Worm (Caenorhabditis elegans) whole organism, L1 larva: ENCODE data around the gene ZK1098.12.

Experiments used
- C04F5.9 ChIP-seq: sonication (generic microtip); optimal IDR thresholded peaks from 2 replicates; lab custom pipeline; 2016; ENCODE audit warnings: missing genetic modification characterization, missing compliant biosample characterization
- C16A3.4 ChIP-seq: fragments of 150-350 bp; optimal IDR thresholded peaks from 2 replicates; lab custom pipeline; 2014; ENCODE audit warnings: missing biosample characterization, missing genetic modification characterization
- C34B4.2 ChIP-seq: sonication (generic microtip); optimal IDR thresholded peaks from 2 replicates; lab custom pipeline; 2017; ENCODE audit warnings: mild to moderate bottlenecking, missing genetic modification characterization, missing compliant biosample characterization
- F16B12.6 ChIP-seq: fragments of 150-350 bp; optimal IDR thresholded peaks from 2 replicates; lab custom pipeline; 2014; ENCODE audit warnings: missing biosample characterization, missing genetic modification characterization
- alr-1 ChIP-seq: fragments of 200-800 bp; sonication (Bioruptor generic); optimal IDR thresholded peaks from 2 replicates; lab custom pipeline; 2018; ENCODE audit warnings: borderline replicate concordance, mild to moderate bottlenecking, missing genetic modification characterization, missing compliant biosample characterization
- aly-2 ChIP-seq: fragments of 150-350 bp; optimal IDR thresholded peaks from 2 replicates; lab custom pipeline; 2014; ENCODE audit warnings: missing biosample characterization, missing genetic modification characterization
- ama-1 ChIP-seq: fragments of 150-350 bp; optimal IDR thresholded peaks from 2 replicates; lab custom pipeline; 2014
- blmp-1 ChIP-seq: fragments of 150-350 bp; optimal IDR thresholded peaks from 2 replicates; lab custom pipeline; 2014; ENCODE audit warnings: missing biosample characterization, missing genetic modification characterization
- ceh-63 ChIP-seq: fragments of 200-800 bp; sonication (Bioruptor generic); optimal IDR thresholded peaks from 2 replicates; lab custom pipeline; 2018; ENCODE audit warnings: mild to moderate bottlenecking, missing genetic modification characterization, missing compliant biosample characterization
- ceh-8 ChIP-seq: fragments of 200-800 bp; sonication (Bioruptor generic); optimal IDR thresholded peaks from 2 replicates; lab custom pipeline; 2018; ENCODE audit warnings: mild to moderate bottlenecking, missing genetic modification characterization, moderate library complexity, missing compliant biosample characterization
- ceh-82 ChIP-seq, 3 experiments: fragments of 150-350 bp in 1 of 3; sonication (generic microtip) in 2 of 3; optimal IDR thresholded peaks; 2 replicates each; lab custom pipeline; 2014 to 2017; ENCODE audit warnings: missing biosample characterization in 3 of 3, missing genetic modification characterization in 3 of 3
- ceh-88 ChIP-seq: fragments of 200-800 bp; sonication (Bioruptor generic); IDR thresholded peaks from 2 replicates; pipeline ENCODE4 v1.3.6; 2022; ENCODE audit warnings: missing genetic modification characterization, missing compliant biosample characterization
- ceh-90 ChIP-seq: sonication (generic microtip); optimal IDR thresholded peaks from 2 replicates; lab custom pipeline; 2016; ENCODE audit warnings: missing genetic modification characterization, missing compliant biosample characterization
- dpl-1 ChIP-seq, 3 experiments: fragments of 150-350 bp in 2 of 3; sonication (generic microtip) in 1 of 3; optimal IDR thresholded peaks; 2 replicates each; lab custom pipeline; 2014 to 2017; ENCODE audit warnings: missing biosample characterization in 3 of 3, missing genetic modification characterization in 3 of 3, missing genetic modification reagents in 3 of 3
- dsc-1 ChIP-seq: sonication (generic microtip); optimal IDR thresholded peaks from 2 replicates; lab custom pipeline; 2016; ENCODE audit warnings: mild to moderate bottlenecking, missing genetic modification characterization, missing compliant biosample characterization
- efl-3 ChIP-seq: fragments of 200-800 bp; sonication (Bioruptor generic); optimal IDR thresholded peaks from 2 replicates; lab custom pipeline; 2018; ENCODE audit warnings: mild to moderate bottlenecking, missing genetic modification characterization, missing compliant biosample characterization
- egl-13 ChIP-seq: sonication (generic microtip); optimal IDR thresholded peaks from 2 replicates; lab custom pipeline; 2016; ENCODE audit warnings: missing genotype, missing genetic modification reagents, missing genetic modification characterization, missing compliant biosample characterization
- elt-2 ChIP-seq: sonication (generic microtip); optimal IDR thresholded peaks from 2 replicates; lab custom pipeline; 2016; ENCODE audit warnings: missing genetic modification characterization, mild to moderate bottlenecking, inconsistent platforms, missing compliant biosample characterization, missing genetic modification reagents
- ets-5 ChIP-seq: fragments of 200-800 bp; sonication (Bioruptor generic); IDR thresholded peaks from 2 replicates; pipeline ENCODE4 v1.3.6; 2022; ENCODE audit warnings: missing genetic modification characterization, missing compliant biosample characterization
- fkh-8 ChIP-seq: sonication (generic microtip); optimal IDR thresholded peaks from 2 replicates; lab custom pipeline; 2016; ENCODE audit warnings: mild to moderate bottlenecking, missing genetic modification characterization, missing compliant biosample characterization
- fos-1 ChIP-seq: fragments of 150-350 bp; optimal IDR thresholded peaks from 2 replicates; lab custom pipeline; 2014; ENCODE audit warnings: missing biosample characterization, missing genetic modification characterization
- grh-1 ChIP-seq: fragments of 200-800 bp; sonication (Bioruptor generic); IDR thresholded peaks from 2 replicates; pipeline ENCODE4 v1.3.6; 2022; ENCODE audit warnings: missing genetic modification reagents, missing genetic modification characterization, missing compliant biosample characterization
- hlh-17 ChIP-seq: fragments of 200-800 bp; sonication (Bioruptor generic); optimal IDR thresholded peaks from 2 replicates; lab custom pipeline; 2018; ENCODE audit warnings: missing genetic modification characterization, mild to moderate bottlenecking, missing compliant biosample characterization, moderate library complexity, borderline replicate concordance
- isw-1 ChIP-seq: fragments of 200-800 bp; sonication (Bioruptor generic); IDR thresholded peaks from 2 replicates; pipeline ENCODE4 v1.3.6; 2022; ENCODE audit warnings: missing genetic modification characterization, missing compliant biosample characterization
- lin-13 ChIP-seq: fragments of 150-350 bp; optimal IDR thresholded peaks from 2 replicates; lab custom pipeline; 2014; ENCODE audit warnings: missing biosample characterization, missing genetic modification reagents, missing genetic modification characterization
- lin-14 ChIP-seq: fragments of 200-800 bp; sonication (Bioruptor generic); optimal IDR thresholded peaks from 2 replicates; lab custom pipeline; 2018; ENCODE audit warnings: mild to moderate bottlenecking, missing genetic modification characterization, moderate library complexity, missing compliant biosample characterization
- lin-35 ChIP-seq, 2 experiments: fragments of 150-350 bp; optimal IDR thresholded peaks; 2 replicates each; lab custom pipeline; 2014; ENCODE audit warnings: missing biosample characterization in 2 of 2, missing genetic modification characterization in 2 of 2, missing genetic modification reagents in 2 of 2
- lin-39 ChIP-seq: fragments of 150-350 bp; optimal IDR thresholded peaks from 2 replicates; lab custom pipeline; 2014; ENCODE audit warnings: missing biosample characterization, missing genetic modification reagents, missing genetic modification characterization
- lir-3 ChIP-seq: sonication (generic microtip); optimal IDR thresholded peaks from 2 replicates; lab custom pipeline; 2016; ENCODE audit warnings: mild to moderate bottlenecking, missing genetic modification characterization, moderate library complexity, missing compliant biosample characterization; ENCODE audit not compliant: poor library complexity
- lsy-2 ChIP-seq, 2 experiments: fragments of 150-350 bp; optimal IDR thresholded peaks; 2 replicates each; lab custom pipeline; 2014; ENCODE audit warnings: missing biosample characterization in 2 of 2, missing genetic modification characterization in 2 of 2
- mab-9 ChIP-seq: fragments of 200-800 bp; sonication (Bioruptor generic); IDR thresholded peaks from 2 replicates; pipeline ENCODE4 v1.3.6; 2022; ENCODE audit warnings: missing genetic modification reagents, missing genetic modification characterization, missing compliant biosample characterization
- mdl-1 ChIP-seq, 2 experiments: fragments of 150-350 bp; optimal IDR thresholded peaks; 2 replicates each; lab custom pipeline; 2014 to 2017; ENCODE audit warnings: missing biosample characterization in 2 of 2, missing genetic modification characterization in 2 of 2, inconsistent platforms in 1 of 2
- mep-1 ChIP-seq: fragments of 150-350 bp; optimal IDR thresholded peaks from 2 replicates; lab custom pipeline; 2014; ENCODE audit warnings: missing biosample characterization, missing genetic modification characterization
- nhr-11 ChIP-seq: fragments of 150-350 bp; optimal IDR thresholded peaks from 2 replicates; lab custom pipeline; 2014; ENCODE audit warnings: missing biosample characterization, missing genetic modification characterization
- nhr-12 ChIP-seq: sonication (generic microtip); optimal IDR thresholded peaks from 2 replicates; lab custom pipeline; 2017; ENCODE audit warnings: missing biosample characterization, missing genetic modification characterization
- nhr-20 ChIP-seq: sonication (generic microtip); optimal IDR thresholded peaks from 2 replicates; lab custom pipeline; 2016; ENCODE audit warnings: mild to moderate bottlenecking, missing genetic modification characterization, missing compliant biosample characterization
- nhr-71 ChIP-seq: sonication (generic microtip); optimal IDR thresholded peaks from 2 replicates; lab custom pipeline; 2016; ENCODE audit warnings: mild to moderate bottlenecking, missing genetic modification characterization, moderate library complexity, missing compliant biosample characterization
- nhr-76 ChIP-seq: sonication (generic microtip); optimal IDR thresholded peaks from 2 replicates; lab custom pipeline; 2017; ENCODE audit warnings: missing biosample characterization, missing genetic modification characterization
- nhr-77 ChIP-seq: fragments of 150-350 bp; optimal IDR thresholded peaks from 2 replicates; lab custom pipeline; 2014; ENCODE audit warnings: missing biosample characterization, missing genetic modification characterization
- nhr-84 ChIP-seq: sonication (generic microtip); optimal IDR thresholded peaks from 2 replicates; lab custom pipeline; 2017; ENCODE audit warnings: missing biosample characterization, missing genetic modification characterization
- nhr-85 ChIP-seq: sonication (generic microtip); peaks from one replicate; lab custom pipeline; 2016; ENCODE audit warnings: missing genetic modification characterization, inconsistent platforms, missing compliant biosample characterization
- pqm-1 ChIP-seq: sonication (generic microtip); optimal IDR thresholded peaks from 3 replicates; lab custom pipeline; 2017; ENCODE audit warnings: missing biosample characterization, missing genetic modification characterization
- snpc-4 ChIP-seq: fragments of 150-350 bp; optimal IDR thresholded peaks from 2 replicates; lab custom pipeline; 2014; ENCODE audit warnings: missing biosample characterization, missing genetic modification characterization
- sox-4 ChIP-seq: sonication (generic microtip); optimal IDR thresholded peaks from 2 replicates; lab custom pipeline; 2016; ENCODE audit warnings: missing genetic modification characterization, missing compliant biosample characterization
- sup-37 ChIP-seq: fragments of 200-800 bp; sonication (Bioruptor generic); optimal IDR thresholded peaks from 2 replicates; lab custom pipeline; 2018; ENCODE audit warnings: mild to moderate bottlenecking, missing genetic modification characterization, missing compliant biosample characterization
- tbx-2 ChIP-seq: sonication (generic microtip); optimal IDR thresholded peaks from 2 replicates; lab custom pipeline; 2016; ENCODE audit warnings: missing genetic modification characterization, missing compliant biosample characterization
- unc-130 ChIP-seq: fragments of 150-350 bp; optimal IDR thresholded peaks from 2 replicates; lab custom pipeline; 2017; ENCODE audit warnings: missing biosample characterization, missing genetic modification characterization, inconsistent platforms
- unc-86 ChIP-seq: sonication (generic microtip); optimal IDR thresholded peaks from 2 replicates; lab custom pipeline; 2016; ENCODE audit warnings: missing genetic modification characterization, missing compliant biosample characterization
- unc-98 ChIP-seq: fragments of 200-800 bp; sonication (Bioruptor generic); IDR thresholded peaks from 2 replicates; pipeline ENCODE4 v1.3.6; 2022; ENCODE audit warnings: missing genetic modification characterization, missing compliant biosample characterization
- vab-15 ChIP-seq: sonication (generic microtip); optimal IDR thresholded peaks from 2 replicates; lab custom pipeline; 2017; ENCODE audit warnings: missing genotype, mild to moderate bottlenecking, missing genetic modification characterization, missing compliant biosample characterization
- zag-1 ChIP-seq: fragments of 150-350 bp; optimal IDR thresholded peaks from 2 replicates; lab custom pipeline; 2014; ENCODE audit warnings: missing biosample characterization, missing genetic modification characterization
- zip-4 ChIP-seq: fragments of 200-800 bp; sonication (Bioruptor generic); optimal IDR thresholded peaks from 2 replicates; lab custom pipeline; 2018; ENCODE audit warnings: mild to moderate bottlenecking, missing genetic modification characterization, moderate library complexity, missing compliant biosample characterization

Gene ZK1098.12

ce11 chrIII:9521410-9522090 is 23.4 kb upstream of the ZK1098.12 start, which contains the start of the genes clu-1 and prp-40:
Gene clu-1 (minus strand): TSS chrIII:9521460.
Gene prp-40 (plus strand): TSS chrIII:9522075.
- TF ChIP-seq nhr-85 (tag; lab: Kevin White, UChicago) (peak; percentile 94), lin-13 (GFP tag; lab: Kevin White, UChicago) (peak; percentile 89), nhr-12 (no peak), snpc-4 (tag; lab: Kevin White, UChicago) (peak; percentile 78), C04F5.9 (tag; lab: Kevin White, UChicago) (peak; percentile 70), nhr-11 (tag; lab: Kevin White, UChicago) (peak; percentile 43), lsy-2 (tag; optimal IDR thresholded peaks at IDR 0.05; lab: Kevin White, UChicago) (peak; percentile 94 to 96), lir-3 (tag; lab: Kevin White, UChicago) (peak; percentile 65), lin-35 (GFP tag; optimal IDR thresholded peaks at IDR 0.05; lab: Kevin White, UChicago) (peak; percentile 90 to 93), mdl-1 (tag; optimal IDR thresholded peaks at IDR 0.05; lab: Kevin White, UChicago) (peak in 1 of 2 experiments; percentile 83), sup-37 (GFP tag; lab: Kevin White, UChicago) (peak; percentile 33), unc-98 (no peak), dpl-1 (GFP tag; optimal IDR thresholded peaks at IDR 0.05; lab: Kevin White, UChicago) (peak; percentile 83 to 87 (median 86)), egl-13 (peak; percentile 71), fkh-8 (tag; lab: Kevin White, UChicago) (peak; percentile 86), isw-1 (GFP tag; lab: Robert Waterston, UW) (peak; percentile 88), ceh-90 (tag; lab: Kevin White, UChicago) (no peak), zag-1 (tag; lab: Kevin White, UChicago) (no peak), F16B12.6 (tag; lab: Kevin White, UChicago) (peak; percentile 72), ets-5 (GFP tag; lab: Robert Waterston, UW) (no peak), nhr-77 (tag; lab: Kevin White, UChicago) (peak; percentile 81), sox-4 (tag; lab: Kevin White, UChicago) (peak; percentile 60), efl-3 (GFP tag; lab: Kevin White, UChicago) (no peak), lin-39 (tag; lab: Kevin White, UChicago) (peak; percentile 65), tbx-2 (tag; lab: Kevin White, UChicago) (peak; percentile 92), alr-1 (tag; lab: Kevin White, UChicago) (no peak), ceh-63 (GFP tag; lab: Kevin White, UChicago) (no peak), ceh-88 (no peak), ceh-82 (tag; optimal IDR thresholded peaks at IDR 0.05; lab: Kevin White, UChicago) (peak; percentile 90 to 92 (median 92)), nhr-84 (tag; lab: Kevin White, UChicago) (no peak), fos-1 (peak; percentile 86), C16A3.4 (peak; percentile 94), dsc-1 (tag; lab: Kevin White, UChicago) (peak; percentile 98), hlh-17 (no peak), nhr-71 (tag; lab: Kevin White, UChicago) (peak; percentile 94), pqm-1 (tag; lab: Kevin White, UChicago) (no peak), vab-15 (no peak), blmp-1 (tag; lab: Kevin White, UChicago) (no peak), nhr-20 (tag; lab: Kevin White, UChicago) (peak; percentile 93), unc-130 (tag; lab: Kevin White, UChicago) (peak; percentile 88), elt-2 (peak; percentile 56), lin-14 (GFP tag; lab: Kevin White, UChicago) (peak; percentile 90), mab-9 (GFP tag; lab: Robert Waterston, UW) (peak; percentile 76), mep-1 (tag; lab: Kevin White, UChicago) (peak; percentile 89), zip-4 (peak; percentile 52), ceh-8 (peak; percentile 79), ama-1 (no peak), aly-2 (tag; lab: Kevin White, UChicago) (peak; percentile 83), C34B4.2 (no peak), grh-1 (GFP tag; lab: Robert Waterston, UW) (peak; percentile 78), nhr-76 (tag; lab: Kevin White, UChicago) (no peak), unc-86 (tag; lab: Kevin White, UChicago) (peak; percentile 88)
